Worm (Caenorhabditis elegans): ENCODE data around the gene F23D12.3.
A peak's percentile ranks its signal among the peaks of the same experiment; 100 is the strongest.

Gene F23D12.3

ce11 chrX:14489945-14490344, 47.5 kb downstream of the F23D12.3 start, which contains the start of gene his-24 (continued):
- TF ChIP-seq nhr-48 (tag; optimal IDR thresholded peaks at IDR 0.05) (peak; percentile 8), set-16 (GFP tag; IDR thresholded peaks at IDR 0.05) (no peak), mdl-1 (tag; optimal IDR thresholded peaks at IDR 0.05) (peak in 1 of 2 experiments; percentile 32), tag-97 (GFP tag; IDR thresholded peaks at IDR 0.05) (no peak), madf-9 (GFP tag; conservative IDR thresholded peaks at IDR 0.05) (0 out of 2 replicates have a peak, but pooled peaks have one; percentile 34), daf-16 (GFP tag; optimal IDR thresholded peaks at IDR 0.05) (no peak), daf-16 (tag; optimal IDR thresholded peaks at IDR 0.05) (peak; percentile 29), cey-2 (tag; optimal IDR thresholded peaks at IDR 0.05; ENCODE audit: borderline replicate concordance, insufficient read depth) (no peak), aha-1 (tag) (peak; percentile 99), mdt-29 (GFP tag; IDR thresholded peaks at IDR 0.05) (no peak)

ce11 chrX:14490486-14490885, 48.1 kb downstream of the F23D12.3 start:
- TF ChIP-seq dmd-9 (GFP tag; IDR thresholded peaks at IDR 0.05) (no peak), nhr-237 (tag; optimal IDR thresholded peaks at IDR 0.05) (no peak), mdl-1 (tag; optimal IDR thresholded peaks at IDR 0.05) (no peak), zag-1 (tag; optimal IDR thresholded peaks at IDR 0.05) (no peak), attf-4 (tag; optimal IDR thresholded peaks at IDR 0.05) (no peak), mes-2 (tag; optimal IDR thresholded peaks at IDR 0.05; ENCODE audit: poor library complexity, severe bottlenecking) (no peak), egl-43 (GFP tag; IDR thresholded peaks at IDR 0.05) (peak; percentile 55; the same call in 1 of the 2 replicates), F10B5.3 (tag; optimal IDR thresholded peaks at IDR 0.05) (no peak), jun-1 (tag; optimal IDR thresholded peaks at IDR 0.05) (no peak), ZK337.2 (GFP tag; IDR thresholded peaks at IDR 0.05) (no peak), nhr-77 (tag; optimal IDR thresholded peaks at IDR 0.05) (no peak), dmd-8 (GFP tag; IDR thresholded peaks at IDR 0.05) (no peak), lin-38 (GFP tag; IDR thresholded peaks at IDR 0.05) (no peak), set-16 (GFP tag; IDR thresholded peaks at IDR 0.05) (peak; percentile 96), mxl-3 (GFP tag; optimal IDR thresholded peaks at IDR 0.05) (no peak), madf-5 (GFP tag; IDR thresholded peaks at IDR 0.05) (0 out of 4 replicates have a peak, but pooled peaks of 1 of the 2 experiments have one; percentile 21)

- TF ChIP-seq hlh-11 (tag; optimal IDR thresholded peaks at IDR 0.05), result peak; percentile 6
- TF ChIP-seq hmg-1.1 (GFP tag; IDR thresholded peaks at IDR 0.05), result peak; percentile 27; the same call in 1 of the 2 replicates
- TF ChIP-seq sdz-12 (GFP tag; optimal IDR thresholded peaks at IDR 0.05), result no peak
- peak; percentile 52 for TF ChIP-seq mes-2 (tag; optimal IDR thresholded peaks at IDR 0.05; ENCODE audit: poor library complexity, severe bottlenecking)
- no peak for TF ChIP-seq nhr-48 (tag; optimal IDR thresholded peaks at IDR 0.05)
- no peak for TF ChIP-seq F37D6.2 (tag; optimal IDR thresholded peaks at IDR 0.05)
- no peak for TF ChIP-seq D1046.2 (GFP tag; IDR thresholded peaks at IDR 0.05)
- peak; percentile 16 for TF ChIP-seq hlh-30 (tag; optimal IDR thresholded peaks at IDR 0.05; ENCODE audit: insufficient read depth)
- TF ChIP-seq mdl-1 (tag; optimal IDR thresholded peaks at IDR 0.05), result peak in 1 of 2 experiments; percentile 9
- TF ChIP-seq mep-1 (tag; optimal IDR thresholded peaks at IDR 0.05), result peak; percentile 39
- TF ChIP-seq daf-16 (GFP tag; optimal IDR thresholded peaks at IDR 0.05), result no peak
- TF ChIP-seq daf-16 (tag; optimal IDR thresholded peaks at IDR 0.05), result peak; percentile 10
- no peak for TF ChIP-seq set-16 (GFP tag; IDR thresholded peaks at IDR 0.05)
- peak; percentile 4 for TF ChIP-seq rbr-2 (tag; optimal IDR thresholded peaks at IDR 0.05)
- TF ChIP-seq ama-1 (optimal IDR thresholded peaks at IDR 0.05), result peak; percentile 86
Observed at ce11 chrX:14491103-14491502, 48.7 kb downstream of the F23D12.3 start.

ce11 chrX:14492441-14492840, 50.0 kb downstream of the F23D12.3 start:
- no peak for TF ChIP-seq ZK337.2 (GFP tag; IDR thresholded peaks at IDR 0.05)
- TF ChIP-seq ceh-28 (tag; optimal IDR thresholded peaks at IDR 0.05), result no peak
- TF ChIP-seq saeg-2 (GFP tag; IDR thresholded peaks at IDR 0.05), result no peak
- TF ChIP-seq T26A8.4 (GFP tag; IDR thresholded peaks at IDR 0.05), result no peak
- TF ChIP-seq nhr-102 (tag; optimal IDR thresholded peaks at IDR 0.05), result no peak
- no peak for TF ChIP-seq cey-2 (tag; optimal IDR thresholded peaks at IDR 0.05; ENCODE audit: borderline replicate concordance, insufficient read depth)
- TF ChIP-seq lin-13 (GFP tag; optimal IDR thresholded peaks at IDR 0.05), result no peak
- no peak for TF ChIP-seq daf-8 (GFP tag; IDR thresholded peaks at IDR 0.05)
- TF ChIP-seq fos-1 (tag; optimal IDR thresholded peaks at IDR 0.05), result no peak
- TF ChIP-seq pha-4 (GFP tag; IDR thresholded peaks at IDR 0.05), result no peak
- no peak for TF ChIP-seq pha-4 (tag; optimal IDR thresholded peaks at IDR 0.05)
